Fruit fly (Drosophila melanogaster) whole organism, embryonic: ENCODE data around the gene CG5853.

Experiments
- Asciz ChIP-seq: fragments of 200-800 bp; sonication (Bioruptor generic); optimal IDR thresholded peaks from 2 replicates; lab custom pipeline; 2017; ENCODE audit warnings: missing biosample characterization, mild to moderate bottlenecking, missing genetic modification characterization, missing genetic modification reagents
- Atf3 ChIP-seq: fragments of 200-800 bp; sonication (Bioruptor generic); optimal IDR thresholded peaks from 3 replicates; lab custom pipeline; 2016; ENCODE audit warnings: missing biosample characterization, missing genetic modification characterization
- CG11456 ChIP-seq: fragments of 200-800 bp; sonication (Bioruptor generic); IDR thresholded peaks from 3 replicates; pipeline ENCODE4 v1.3.6; 2022; ENCODE audit warnings: missing biosample characterization, missing genetic modification characterization
- CG11696 ChIP-seq: fragments of 200-800 bp; sonication (Bioruptor generic); IDR thresholded peaks from 2 replicates; pipeline ENCODE4 v1.3.6; 2022; ENCODE audit warnings: missing biosample characterization, missing genetic modification characterization
- CG12071 ChIP-seq: fragments of 200-800 bp; sonication (Bioruptor generic); optimal IDR thresholded peaks from 3 replicates; lab custom pipeline; 2018; ENCODE audit warnings: missing biosample characterization, mild to moderate bottlenecking, missing genetic modification characterization
- CG12104 ChIP-seq: fragments of 200-800 bp; sonication (Bioruptor generic); optimal IDR thresholded peaks from 3 replicates; lab custom pipeline; 2016; ENCODE audit warnings: missing biosample characterization, missing genetic modification characterization
- CG12236 ChIP-seq: fragments of 200-800 bp; sonication (Bioruptor generic); optimal IDR thresholded peaks from 2 replicates; lab custom pipeline; 2016; ENCODE audit warnings: missing biosample characterization, missing genetic modification characterization
- CG12391 ChIP-seq: fragments of 200-800 bp; sonication (Bioruptor generic); optimal IDR thresholded peaks from 3 replicates; lab custom pipeline; 2018; ENCODE audit warnings: missing biosample characterization, mild to moderate bottlenecking, missing genetic modification characterization, moderate library complexity
- CG15514 ChIP-seq: fragments of 200-800 bp; sonication (Bioruptor generic); optimal IDR thresholded peaks from 3 replicates; lab custom pipeline; 2017; ENCODE audit warnings: missing biosample characterization, missing genetic modification characterization, mild to moderate bottlenecking, moderate library complexity, missing genetic modification reagents
- CG16863 ChIP-seq: fragments of 200-800 bp; sonication (Bioruptor generic); optimal IDR thresholded peaks from 3 replicates; lab custom pipeline; 2016; ENCODE audit warnings: missing biosample characterization, missing genetic modification characterization
- CG17328 ChIP-seq: fragments of 200-800 bp; sonication (Bioruptor generic); IDR thresholded peaks from 2 replicates; pipeline ENCODE4 v1.3.6; 2022; ENCODE audit warnings: missing biosample characterization, missing genetic modification characterization
- CG1792 ChIP-seq: fragments of 200-800 bp; sonication (Bioruptor generic); optimal IDR thresholded peaks from 2 replicates; lab custom pipeline; 2016; ENCODE audit warnings: missing biosample characterization, missing genetic modification characterization
- CG31388 ChIP-seq: fragments of 200-800 bp; sonication (Bioruptor generic); optimal IDR thresholded peaks from 2 replicates; lab custom pipeline; 2016; ENCODE audit warnings: missing biosample characterization, missing genetic modification characterization
- CG3407 ChIP-seq: fragments of 200-800 bp; sonication (Bioruptor generic); optimal IDR thresholded peaks from 2 replicates; lab custom pipeline; 2018; ENCODE audit warnings: missing biosample characterization, mild to moderate bottlenecking, missing genetic modification characterization
- CG43689 ChIP-seq: fragments of 200-800 bp; sonication (Bioruptor generic); IDR thresholded peaks from 2 replicates; pipeline ENCODE4 v1.3.6; 2022; ENCODE audit warnings: missing biosample characterization, missing genetic modification characterization
- CG5180 ChIP-seq: fragments of 200-800 bp; sonication (Bioruptor generic); optimal IDR thresholded peaks from 3 replicates; lab custom pipeline; 2017; ENCODE audit warnings: missing biosample characterization, missing genetic modification characterization, mild to moderate bottlenecking, moderate library complexity, missing genetic modification reagents
- CG6272 ChIP-seq: fragments of 200-800 bp; sonication (Bioruptor generic); IDR thresholded peaks from 2 replicates; pipeline ENCODE4 v1.3.6; 2022; ENCODE audit warnings: missing biosample characterization, missing genetic modification characterization
- CG8478 ChIP-seq: fragments of >200 bp; optimal IDR thresholded peaks from 2 replicates; lab custom pipeline; 2018
- Deaf1 ChIP-seq: fragments of 200-800 bp; optimal IDR thresholded peaks from 3 replicates; lab custom pipeline; 2019; ENCODE audit warnings: missing biosample characterization, mild to moderate bottlenecking, missing genetic modification characterization, moderate library complexity
- Drgx ChIP-seq: fragments of 200-800 bp; sonication (Bioruptor generic); IDR thresholded peaks from 2 replicates; pipeline ENCODE4 v1.3.6; 2022; ENCODE audit warnings: missing biosample characterization, missing genetic modification characterization
- H15 ChIP-seq: fragments of 200-800 bp; sonication (Bioruptor generic); IDR thresholded peaks from 3 replicates; pipeline ENCODE4 v1.3.6; 2022; ENCODE audit warnings: missing biosample characterization, missing genetic modification characterization
- HLH4C ChIP-seq: fragments of 200-800 bp; sonication (Bioruptor generic); IDR thresholded peaks from 3 replicates; pipeline ENCODE4 v1.3.6; 2022; ENCODE audit warnings: missing biosample characterization, missing genetic modification characterization; ENCODE audit not compliant: partially characterized antibody
- Med ChIP-seq: fragments of 200-800 bp; sonication (Bioruptor generic); peaks from one replicate; lab custom pipeline; 2016; ENCODE audit warnings: missing biosample characterization, missing genetic modification characterization, mild to moderate bottlenecking, inconsistent platforms, moderate library complexity
- Mrtf ChIP-seq: fragments of 200-800 bp; sonication (Bioruptor generic); IDR thresholded peaks from 3 replicates; pipeline ENCODE4 v1.3.6; 2022; ENCODE audit warnings: missing biosample characterization, missing genetic modification characterization
- Myb ChIP-seq: fragments of 200-800 bp; sonication (Bioruptor generic); optimal IDR thresholded peaks from 2 replicates; lab custom pipeline; 2016; ENCODE audit warnings: missing biosample characterization, missing genetic modification characterization
- NFAT ChIP-seq: fragments of 200-800 bp; sonication (Bioruptor generic); IDR thresholded peaks from 2 replicates; pipeline ENCODE4 v1.3.6; 2022; ENCODE audit warnings: missing biosample characterization, missing genetic modification characterization
- Poxn ChIP-seq: fragments of 200-800 bp; sonication (Bioruptor generic); IDR thresholded peaks from 2 replicates; pipeline ENCODE4 v1.3.6; 2022; ENCODE audit warnings: missing biosample characterization, missing genetic modification characterization
- Ravus ChIP-seq: fragments of 200-800 bp; sonication (Bioruptor generic); IDR thresholded peaks from 2 replicates; pipeline ENCODE4 v1.3.6; 2022; ENCODE audit warnings: missing biosample characterization, missing genetic modification characterization
- Side ChIP-seq: fragments of 200-800 bp; sonication (Bioruptor generic); optimal IDR thresholded peaks from 2 replicates; lab custom pipeline; 2016; ENCODE audit warnings: missing biosample characterization, missing genetic modification characterization
- Sry-β ChIP-seq: fragments of 200-800 bp; sonication (Bioruptor generic); optimal IDR thresholded peaks from 2 replicates; lab custom pipeline; 2018; ENCODE audit warnings: missing biosample characterization, mild to moderate bottlenecking, missing genetic modification characterization, moderate library complexity
- Vsx1 ChIP-seq: fragments of 200-800 bp; sonication (Bioruptor generic); optimal IDR thresholded peaks from 2 replicates; lab custom pipeline; 2017; ENCODE audit warnings: missing biosample characterization, mild to moderate bottlenecking, missing genetic modification characterization, missing genetic modification reagents
- chm ChIP-seq: fragments of 200-800 bp; sonication (Bioruptor generic); IDR thresholded peaks from 2 replicates; pipeline ENCODE4 v1.3.6; 2022; ENCODE audit warnings: missing biosample characterization, missing genetic modification characterization
- chn ChIP-seq: fragments of 200-800 bp; sonication (Bioruptor generic); optimal IDR thresholded peaks from 2 replicates; lab custom pipeline; 2016; ENCODE audit warnings: missing biosample characterization, missing genetic modification characterization
- ci ChIP-seq: fragments of 200-800 bp; sonication (Bioruptor generic); IDR thresholded peaks from 3 replicates; pipeline ENCODE4 v1.3.6; 2022; ENCODE audit warnings: missing biosample characterization, missing genetic modification characterization
- crol ChIP-seq: fragments of 200-800 bp; sonication (Bioruptor generic); IDR thresholded peaks from 2 replicates; pipeline ENCODE4 v1.3.6; 2022; ENCODE audit warnings: missing biosample characterization, missing genetic modification characterization
- cwo ChIP-seq: fragments of 200-800 bp; sonication (Bioruptor generic); optimal IDR thresholded peaks from 3 replicates; lab custom pipeline; 2017; ENCODE audit warnings: missing biosample characterization, missing genetic modification characterization, mild to moderate bottlenecking, moderate library complexity, missing genetic modification reagents
- danr ChIP-seq: fragments of 200-800 bp; sonication (Bioruptor generic); IDR thresholded peaks from 2 replicates; pipeline ENCODE4 v1.3.6; 2022; ENCODE audit warnings: missing biosample characterization, missing genetic modification characterization
- eyg ChIP-seq: fragments of 200-800 bp; sonication (Bioruptor generic); optimal IDR thresholded peaks from 3 replicates; lab custom pipeline; 2016; ENCODE audit warnings: missing biosample characterization, missing genetic modification characterization
- ftz-f1 ChIP-seq: fragments of 200-800 bp; sonication (Bioruptor generic); optimal IDR thresholded peaks from 2 replicates; lab custom pipeline; 2016; ENCODE audit warnings: missing biosample characterization, missing genetic modification characterization
- insv ChIP-seq, 2 experiments: fragments of 200-800 bp; sonication (Bioruptor generic); optimal IDR thresholded peaks; 3 replicates each; lab custom pipeline; 2016 to 2018; ENCODE audit warnings: missing biosample characterization in 2 of 2, missing genetic modification characterization in 2 of 2
- inv ChIP-seq: fragments of 200-800 bp; sonication (Bioruptor generic); IDR thresholded peaks from 2 replicates; pipeline ENCODE4 v1.3.6; 2022; ENCODE audit warnings: missing biosample characterization, missing genetic modification characterization; ENCODE audit not compliant: partially characterized antibody
- kay ChIP-seq: fragments of 200-800 bp; sonication (Bioruptor generic); optimal IDR thresholded peaks from 2 replicates; lab custom pipeline; 2016; ENCODE audit warnings: missing biosample characterization, missing genetic modification characterization
- klu ChIP-seq: fragments of 200-800 bp; sonication (Bioruptor generic); IDR thresholded peaks from 2 replicates; pipeline ENCODE4 v1.3.6; 2022; ENCODE audit warnings: missing biosample characterization, missing genetic modification characterization
- onecut ChIP-seq: fragments of 200-800 bp; sonication (Bioruptor generic); IDR thresholded peaks from 2 replicates; pipeline ENCODE4 v1.3.6; 2022; ENCODE audit warnings: missing biosample characterization, missing genetic modification characterization
- pnt ChIP-seq: fragments of 200-800 bp; sonication (Bioruptor generic); optimal IDR thresholded peaks from 3 replicates; lab custom pipeline; 2016; ENCODE audit warnings: missing biosample characterization, missing genetic modification characterization
- prd ChIP-seq, 3 experiments: fragments of >200 bp in 2 of 3; fragments of 200-800 bp in 1 of 3; sonication (Bioruptor generic) in 1 of 3; optimal IDR thresholded peaks in 2 of 3; IDR thresholded peaks in 1 of 3; 2 replicates in 2 of 3; 3 replicates in 1 of 3; pipeline versions ENCODE4 v1.3.6 to Lab custom; 2017 to 2022; ENCODE audit warnings: missing biosample characterization in 1 of 3, missing genetic modification characterization in 1 of 3
- sima ChIP-seq: fragments of 200-800 bp; sonication (Bioruptor generic); optimal IDR thresholded peaks from 2 replicates; lab custom pipeline; 2016; ENCODE audit warnings: missing biosample characterization, missing genetic modification characterization
- sna ChIP-seq: fragments of 200-800 bp; sonication (Bioruptor generic); IDR thresholded peaks from 2 replicates; pipeline ENCODE4 v1.3.6; 2022; ENCODE audit warnings: missing biosample characterization, missing genetic modification characterization; ENCODE audit not compliant: partially characterized antibody
- ssp ChIP-seq: fragments of 200-800 bp; sonication (Bioruptor generic); IDR thresholded peaks from 2 replicates; pipeline ENCODE4 v1.3.6; 2022; ENCODE audit warnings: missing biosample characterization, missing genetic modification characterization
- tap ChIP-seq: fragments of 200-800 bp; optimal IDR thresholded peaks from 3 replicates; lab custom pipeline; 2019; ENCODE audit warnings: missing biosample characterization, mild to moderate bottlenecking, missing genetic modification characterization, moderate library complexity
- zen2 ChIP-seq: fragments of 200-800 bp; sonication (Bioruptor generic); IDR thresholded peaks from 3 replicates; pipeline ENCODE4 v1.3.6; 2022; ENCODE audit warnings: missing biosample characterization, missing genetic modification characterization; ENCODE audit not compliant: partially characterized antibody

CG5853 gene

dm6 chr2L:9921401-9921800 is 26.0 kb downstream of the CG5853 start, which contains the start of gene CG4592 (continued):
- TF ChIP-seq CG12391 (peak; percentile 70), CG1792 (no peak), CG5180 (GFP tag; lab: Kevin White, UChicago) (no peak), sima (no peak), Myb (GFP tag; lab: Kevin White, UChicago) (peak; percentile 15), sna (GFP tag; lab: Robert Waterston, UW) (no peak), danr (peak; percentile 11; the same call in 1 of the 2 replicates), cwo (GFP tag; lab: Kevin White, UChicago) (peak; percentile 14), ftz-f1 (peak; percentile 23), insv (GFP tag; optimal IDR thresholded peaks at IDR 0.05; lab: Kevin White, UChicago) (no peak), crol (GFP tag; lab: Robert Waterston, UW) (no peak), HLH4C (GFP tag; lab: Robert Waterston, UW) (no peak), Asciz (GFP tag; lab: Kevin White, UChicago) (peak; percentile 53), CG11456 (GFP tag; lab: Robert Waterston, UW) (peak; percentile 73; the same call in 2 of the 3 replicates), pnt (GFP tag; lab: Kevin White, UChicago) (no peak), Atf3 (GFP tag; lab: Kevin White, UChicago) (no peak), inv (no peak), prd (optimal IDR thresholded peaks at IDR 0.05; lab: Kevin White, UChicago) (no peak), prd (GFP tag; IDR thresholded peaks at IDR 0.05; lab: Robert Waterston, UW) (peak; percentile 53; the same call in 2 of the 3 replicates), CG31388 (GFP tag; lab: Kevin White, UChicago) (no peak), Drgx (GFP tag; lab: Robert Waterston, UW) (peak; percentile 83), eyg (no peak), klu (GFP tag; lab: Robert Waterston, UW) (no peak), kay (no peak), onecut (peak; percentile 63), tap (tag; lab: Kevin White, UChicago) (no peak), Deaf1 (tag; lab: Kevin White, UChicago) (peak; percentile 27), Sry-β (no peak), CG12071 (GFP tag; lab: Kevin White, UChicago) (peak; percentile 30), chm (GFP tag; lab: Robert Waterston, UW) (peak; percentile 90), CG16863 (GFP tag; lab: Kevin White, UChicago) (peak; percentile 39), Poxn (GFP tag; lab: Robert Waterston, UW) (no peak), Mrtf (GFP tag; lab: Robert Waterston, UW) (peak; percentile 31; the same call in 2 of the 3 replicates), CG17328 (GFP tag; lab: Robert Waterston, UW) (0 out of 2 replicates have a peak, but pooled peaks have one; percentile 32), Ravus (no peak), CG6272 (GFP tag; lab: Robert Waterston, UW) (no peak), Side (peak; percentile 31), Vsx1 (no peak), CG43689 (no peak), NFAT (GFP tag; lab: Robert Waterston, UW) (peak; percentile 60), CG12104 (GFP tag; lab: Kevin White, UChicago) (peak; percentile 4), CG11696 (GFP tag; lab: Robert Waterston, UW) (peak; percentile 49; the same call in 1 of the 2 replicates), CG3407 (GFP tag; lab: Kevin White, UChicago) (peak; percentile 21), CG15514 (GFP tag; lab: Kevin White, UChicago) (peak; percentile 46), zen2 (GFP tag; lab: Robert Waterston, UW) (no peak), chn (peak; percentile 42), H15 (GFP tag; lab: Robert Waterston, UW) (no peak), ci (peak; percentile 90), CG8478 (lab: Kevin White, UChicago) (no peak), CG12236 (GFP tag; lab: Kevin White, UChicago) (no peak), ssp (GFP tag; lab: Robert Waterston, UW) (peak; percentile 14; the same call in 1 of the 2 replicates), Med (GFP tag; lab: Kevin White, UChicago) (peak; percentile 93)
